Fruit fly (Drosophila melanogaster) whole organism, prepupa: ENCODE measurements around the gene CG42591.

Experiments
- Blimp-1 ChIP-seq: fragments of 200-800 bp; sonication (Bioruptor generic); optimal IDR thresholded peaks from 3 replicates; lab custom pipeline; 2017; ENCODE audit warnings: missing biosample characterization, missing genetic modification characterization, mild to moderate bottlenecking, moderate library complexity, missing genetic modification reagents
- CG10631 ChIP-seq: fragments of 200-800 bp; sonication (Bioruptor generic); optimal IDR thresholded peaks from 2 replicates; lab custom pipeline; 2016; ENCODE audit warnings: missing biosample characterization, missing genetic modification characterization
- CG11762 ChIP-seq: fragments of 200-800 bp; sonication (Bioruptor generic); optimal IDR thresholded peaks from 3 replicates; lab custom pipeline; 2016; ENCODE audit warnings: missing biosample characterization, missing genetic modification characterization; ENCODE audit not compliant: insufficient read depth
- CG11902 ChIP-seq: fragments of 200-800 bp; sonication (Bioruptor generic); optimal IDR thresholded peaks from 3 replicates; lab custom pipeline; 2016; ENCODE audit warnings: missing biosample characterization, missing genetic modification characterization
- CG16779 ChIP-seq: fragments of 200-800 bp; sonication (Bioruptor generic); optimal IDR thresholded peaks from 3 replicates; lab custom pipeline; 2017; ENCODE audit warnings: missing biosample characterization, mild to moderate bottlenecking, missing genetic modification characterization
- CG3032 ChIP-seq: fragments of 200-800 bp; optimal IDR thresholded peaks from 2 replicates; lab custom pipeline; 2019; ENCODE audit warnings: missing biosample characterization, mild to moderate bottlenecking, missing genetic modification characterization, moderate library complexity
- CG31627 ChIP-seq: fragments of 200-800 bp; sonication (Bioruptor generic); optimal IDR thresholded peaks from 3 replicates; lab custom pipeline; 2016; ENCODE audit warnings: missing biosample characterization, missing genetic modification characterization
- CG34406 ChIP-seq: fragments of 200-800 bp; sonication (Bioruptor generic); optimal IDR thresholded peaks from 3 replicates; lab custom pipeline; 2016; ENCODE audit warnings: missing biosample characterization, missing genetic modification characterization
- CG3919 ChIP-seq: fragments of 200-800 bp; sonication (Bioruptor generic); optimal IDR thresholded peaks from 3 replicates; lab custom pipeline; 2016; ENCODE audit warnings: missing biosample characterization, missing genetic modification characterization
- CG6163 ChIP-seq: fragments of 200-800 bp; sonication (Bioruptor generic); IDR thresholded peaks from 3 replicates; pipeline ENCODE4 v1.3.6; 2022; ENCODE audit warnings: missing biosample characterization, missing genetic modification characterization
- CG6276 ChIP-seq: fragments of 200-800 bp; sonication (Bioruptor generic); optimal IDR thresholded peaks from 2 replicates; lab custom pipeline; 2017; ENCODE audit warnings: missing biosample characterization, mild to moderate bottlenecking, missing genetic modification characterization
- CG6792 ChIP-seq: fragments of 200-800 bp; sonication (Bioruptor generic); optimal IDR thresholded peaks from 3 replicates; lab custom pipeline; 2016; ENCODE audit warnings: missing biosample characterization, missing genetic modification characterization
- CG6854 ChIP-seq: fragments of 200-800 bp; sonication (Bioruptor generic); optimal IDR thresholded peaks from 2 replicates; lab custom pipeline; 2017; ENCODE audit warnings: missing biosample characterization, mild to moderate bottlenecking, missing genetic modification characterization
- CG7368 ChIP-seq: fragments of 200-800 bp; sonication (Bioruptor generic); optimal IDR thresholded peaks from 3 replicates; lab custom pipeline; 2016; ENCODE audit warnings: missing biosample characterization, missing genetic modification characterization
- CG9139 ChIP-seq: fragments of 200-800 bp; sonication (Bioruptor generic); optimal IDR thresholded peaks from 3 replicates; lab custom pipeline; 2017; ENCODE audit warnings: missing biosample characterization, mild to moderate bottlenecking, missing genetic modification characterization
- Eip75B ChIP-seq: fragments of 200-800 bp; sonication (Bioruptor generic); optimal IDR thresholded peaks from 3 replicates; lab custom pipeline; 2016; ENCODE audit warnings: missing biosample characterization, missing genetic modification characterization
- Eip93F ChIP-seq: fragments of 200-800 bp; sonication (Bioruptor generic); optimal IDR thresholded peaks from 2 replicates; lab custom pipeline; 2016; ENCODE audit warnings: missing biosample characterization, mild to moderate bottlenecking, missing genetic modification characterization
- Gug ChIP-seq: fragments of 200-800 bp; sonication (Bioruptor generic); IDR thresholded peaks from 2 replicates; pipeline ENCODE4 v1.3.6; 2022; ENCODE audit warnings: missing biosample characterization, missing genetic modification characterization
- Hr38 ChIP-seq: sonication (Bioruptor generic); optimal IDR thresholded peaks from 2 replicates; lab custom pipeline; 2016; ENCODE audit warnings: missing biosample characterization, missing genetic modification characterization
- Hr39 ChIP-seq: fragments of 200-800 bp; sonication (Bioruptor generic); optimal IDR thresholded peaks from 2 replicates; lab custom pipeline; 2016; ENCODE audit warnings: missing biosample characterization, missing genetic modification characterization
- Hr4 ChIP-seq: fragments of 200-800 bp; sonication (Bioruptor generic); optimal IDR thresholded peaks from 3 replicates; lab custom pipeline; 2016; ENCODE audit warnings: missing biosample characterization, missing genetic modification characterization
- Met ChIP-seq: fragments of 200-800 bp; sonication (Bioruptor generic); optimal IDR thresholded peaks from 3 replicates; lab custom pipeline; 2016; ENCODE audit warnings: missing biosample characterization, missing genetic modification characterization
- OdsH ChIP-seq: fragments of 200-800 bp; sonication (Bioruptor generic); optimal IDR thresholded peaks from 3 replicates; lab custom pipeline; 2016; ENCODE audit warnings: missing biosample characterization, missing genetic modification characterization
- achi ChIP-seq: fragments of 200-800 bp; sonication (Bioruptor generic); optimal IDR thresholded peaks from 3 replicates; lab custom pipeline; 2016; ENCODE audit warnings: missing biosample characterization, missing genetic modification characterization
- cyc ChIP-seq: fragments of 200-800 bp; sonication (Bioruptor generic); optimal IDR thresholded peaks from 3 replicates; lab custom pipeline; 2016; ENCODE audit warnings: missing biosample characterization, missing genetic modification characterization
- dac ChIP-seq: fragments of 200-800 bp; sonication (Bioruptor generic); optimal IDR thresholded peaks from 2 replicates; lab custom pipeline; 2017; ENCODE audit warnings: missing biosample characterization, mild to moderate bottlenecking, missing genetic modification characterization
- eg ChIP-seq: fragments of 200-800 bp; sonication (Bioruptor generic); IDR thresholded peaks from 3 replicates; pipeline ENCODE4 v1.3.6; 2022; ENCODE audit warnings: missing biosample characterization, missing genetic modification characterization
- esn ChIP-seq: fragments of 200-800 bp; sonication (Bioruptor generic); optimal IDR thresholded peaks from 2 replicates; lab custom pipeline; 2016; ENCODE audit warnings: missing biosample characterization, mild to moderate bottlenecking, missing genetic modification characterization, moderate library complexity
- fd85E ChIP-seq: fragments of 200-800 bp; sonication (Bioruptor generic); optimal IDR thresholded peaks from 3 replicates; lab custom pipeline; 2016; ENCODE audit warnings: missing biosample characterization, missing genetic modification characterization
- net ChIP-seq: fragments of 200-800 bp; sonication (Bioruptor generic); optimal IDR thresholded peaks from 3 replicates; lab custom pipeline; 2016; ENCODE audit warnings: missing biosample characterization, missing genetic modification characterization
- pdm3 ChIP-seq: fragments of 200-800 bp; sonication (Bioruptor generic); optimal IDR thresholded peaks from 3 replicates; lab custom pipeline; 2016; ENCODE audit warnings: missing biosample characterization, missing genetic modification characterization
- ss ChIP-seq, 2 experiments: fragments of 200-800 bp; sonication (Bioruptor generic); optimal IDR thresholded peaks; 2 replicates in 1 of 2; 3 replicates in 1 of 2; lab custom pipeline; 2017 to 2018; ENCODE audit warnings: mild to moderate bottlenecking in 2 of 2, missing biosample characterization in 2 of 2, missing genetic modification characterization in 2 of 2, moderate library complexity in 1 of 2
- svp ChIP-seq: fragments of 200-800 bp; sonication (Bioruptor generic); peaks from one replicate; lab custom pipeline; 2016; ENCODE audit warnings: missing biosample characterization, missing genetic modification characterization
- topi ChIP-seq: fragments of 200-800 bp; sonication (Bioruptor generic); optimal IDR thresholded peaks from 3 replicates; lab custom pipeline; 2016; ENCODE audit warnings: missing biosample characterization, missing genetic modification characterization
- vri ChIP-seq: fragments of 200-800 bp; sonication (Bioruptor generic); optimal IDR thresholded peaks from 3 replicates; lab custom pipeline; 2016; ENCODE audit warnings: missing biosample characterization, mild to moderate bottlenecking, missing genetic modification characterization

CG42591 gene

DNA sequence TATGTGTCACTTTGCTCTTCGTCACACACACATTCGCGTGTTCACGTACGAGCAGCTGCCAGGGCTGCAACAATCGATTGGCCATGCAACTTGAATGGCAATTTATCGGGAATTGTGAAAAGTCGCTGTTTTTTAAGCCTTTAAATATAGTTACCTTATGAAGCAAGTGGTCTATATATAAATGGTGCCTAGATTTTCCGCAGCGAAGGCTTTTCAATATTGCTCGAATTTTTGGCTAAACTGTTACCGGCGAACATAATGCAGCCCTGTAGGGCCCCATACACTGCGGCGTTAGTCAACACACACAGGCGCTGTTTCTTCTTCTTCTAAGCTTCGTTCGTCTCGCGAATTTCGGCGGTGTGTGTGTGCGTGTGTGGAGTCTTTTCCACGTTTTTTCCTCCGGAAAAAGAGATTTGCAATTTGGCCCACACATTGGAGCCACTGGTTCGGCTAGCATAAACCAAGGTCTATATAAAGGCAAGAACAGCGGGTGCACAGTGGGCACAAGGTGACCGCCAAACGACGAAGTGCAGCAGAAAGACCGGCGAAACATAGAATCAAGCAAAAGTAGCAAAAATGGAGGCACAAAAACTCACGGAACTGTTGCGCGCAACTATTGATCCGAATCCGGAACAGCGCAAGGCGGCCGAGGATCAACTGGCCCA, 46.2 kb upstream of the CG42591 start, which contains the start of the genes Arp3 and msk (continued):
- peak; percentile 66 for TF ChIP-seq CG11902 (GFP tag; lab: Kevin White, UChicago)
- TF ChIP-seq, all 60 proteins: peak for 28

DNA sequence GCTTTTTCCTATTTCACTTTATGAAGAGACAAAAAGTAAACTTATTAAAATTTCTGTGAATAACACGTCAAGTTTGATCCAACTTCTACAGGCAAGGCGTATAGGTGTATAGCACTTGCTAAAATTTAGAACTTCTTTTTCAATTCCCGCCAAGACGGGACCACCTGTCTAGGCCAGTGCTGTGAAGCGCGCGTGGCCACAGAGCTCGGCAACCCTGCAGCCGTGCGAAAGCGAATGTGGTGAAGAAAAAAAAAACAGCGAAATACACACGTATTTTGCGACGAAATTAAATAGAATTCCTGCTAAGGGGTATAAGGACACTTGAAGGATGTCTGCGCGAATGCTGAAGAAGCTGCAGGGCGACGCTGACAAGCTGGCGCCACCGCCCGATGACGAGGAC, 40.4 kb upstream of the CG42591 start, which contains the start of gene Nulp1:
Gene Nulp1, plus strand, starts transcription at position 198 of the 400 bp plus-strand sequence.
- TF ChIP-seq CG7368 (no peak), dac (GFP tag; lab: Kevin White, UChicago) (no peak), CG6792 (GFP tag; lab: Kevin White, UChicago) (no peak), CG3032 (tag; lab: Kevin White, UChicago) (no peak), esn (peak; percentile 60), Met (no peak), svp (GFP tag; lab: Kevin White, UChicago) (no peak), CG10631 (GFP tag; lab: Kevin White, UChicago) (no peak), Gug (no peak), CG3919 (GFP tag; lab: Kevin White, UChicago) (no peak), Hr38 (GFP tag; lab: Kevin White, UChicago) (no peak), CG16779 (no peak), Blimp-1 (peak; percentile 94), CG6276 (GFP tag; lab: Kevin White, UChicago) (no peak), Eip93F (GFP tag; lab: Kevin White, UChicago) (no peak), CG6163 (GFP tag; lab: Robert Waterston, UW) (0 out of 3 replicates have a peak, but pooled peaks have one; percentile 20), Hr39 (no peak)

DNA sequence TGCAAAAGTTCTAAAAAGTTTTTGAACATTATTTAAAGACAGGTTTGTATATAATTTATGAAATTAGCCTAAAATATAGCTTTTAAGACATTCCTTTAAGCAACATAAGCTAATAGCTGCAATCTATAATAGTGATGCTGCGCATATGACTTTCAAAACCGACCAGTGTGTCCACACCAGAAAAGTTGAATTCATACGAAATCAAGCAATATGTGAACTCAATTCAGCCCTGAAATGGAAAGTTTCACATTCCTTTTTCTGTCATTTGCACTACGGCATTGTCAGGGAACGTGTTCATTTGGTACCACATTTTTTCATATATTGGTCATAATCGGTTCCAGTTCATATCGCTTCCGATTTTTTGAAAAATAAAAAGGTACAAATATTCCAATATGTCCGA, 39.1 kb upstream of the CG42591 start, which contains the start of gene fan:
Gene fan, plus strand, starts transcription at position 247 of the 400 bp plus-strand sequence.
- TF ChIP-seq CG3919 (GFP tag; lab: Kevin White, UChicago), result no peak
- TF ChIP-seq CG6854, result no peak
- TF ChIP-seq vri (GFP tag; lab: Kevin White, UChicago), result no peak
- TF ChIP-seq fd85E (GFP tag; lab: Kevin White, UChicago), result no peak
- TF ChIP-seq net (GFP tag; lab: Kevin White, UChicago), result no peak
- no peak for TF ChIP-seq achi (GFP tag; lab: Kevin White, UChicago)
- TF ChIP-seq CG16779, result no peak
- TF ChIP-seq eg, result no peak
- no peak for TF ChIP-seq cyc (GFP tag; lab: Kevin White, UChicago)
- TF ChIP-seq pdm3 (GFP tag; lab: Kevin White, UChicago), result no peak
- TF ChIP-seq topi (GFP tag; lab: Kevin White, UChicago), result no peak
- TF ChIP-seq CG7368, result no peak
- no peak for TF ChIP-seq CG31627 (GFP tag; lab: Kevin White, UChicago)
- TF ChIP-seq Eip75B (GFP tag; lab: Kevin White, UChicago), result no peak
- TF ChIP-seq CG11762 (GFP tag; lab: Kevin White, UChicago), result no peak
- no peak for TF ChIP-seq OdsH
- TF ChIP-seq CG34406, result no peak
- TF ChIP-seq svp (GFP tag; lab: Kevin White, UChicago), result no peak
- no peak for TF ChIP-seq CG9139
- no peak for TF ChIP-seq ss (GFP tag; optimal IDR thresholded peaks at IDR 0.05; lab: Kevin White, UChicago)

DNA sequence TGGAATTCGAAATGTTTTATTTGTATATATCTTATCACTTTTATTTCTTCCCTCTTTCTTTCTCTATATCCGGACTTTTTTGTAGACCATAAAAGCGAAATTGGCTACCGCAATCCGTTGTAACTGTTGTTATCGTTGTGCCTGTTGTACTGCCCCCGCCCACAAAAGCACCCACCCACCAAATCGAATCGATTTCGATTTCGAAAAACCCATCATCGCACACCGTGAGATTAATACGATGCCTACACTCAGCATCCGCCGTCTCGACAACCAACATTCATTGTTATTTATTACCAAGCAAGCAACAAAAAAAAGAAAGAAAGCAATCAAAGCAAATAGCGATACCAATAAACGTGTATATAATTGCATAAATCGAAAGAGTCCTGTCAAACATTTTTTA, 38.4 kb upstream of the CG42591 start:
- TF ChIP-seq CG6163 (GFP tag; lab: Robert Waterston, UW), result 0 out of 3 replicates have a peak, but pooled peaks have one; percentile 13
- no peak for TF ChIP-seq Hr4 (GFP tag; lab: Kevin White, UChicago)
